Fruit fly (Drosophila melanogaster) whole organism, embryonic: ENCODE results near the gene Dap160.

ENCODE experiments used
- B-H1 ChIP-seq: fragments of 200-800 bp; sonication (Bioruptor generic); IDR thresholded peaks from 3 replicates; pipeline ENCODE4 v1.3.6; 2022; ENCODE audit warnings: missing biosample characterization, missing genetic modification characterization
- BEAF-32 ChIP-seq: fragments of 200-800 bp; sonication (Bioruptor generic); optimal IDR thresholded peaks from 3 replicates; lab custom pipeline; 2017; ENCODE audit warnings: missing biosample characterization, missing genetic modification characterization, mild to moderate bottlenecking, moderate library complexity, missing genetic modification reagents
- Blimp-1 ChIP-seq: fragments of 200-800 bp; sonication (Bioruptor generic); optimal IDR thresholded peaks from 3 replicates; lab custom pipeline; 2018; ENCODE audit warnings: missing biosample characterization, missing genetic modification characterization, mild to moderate bottlenecking, moderate library complexity, missing genetic modification reagents
- CG1024 ChIP-seq: fragments of 200-800 bp; sonication (Bioruptor generic); IDR thresholded peaks from 2 replicates; pipeline ENCODE4 v1.3.6; 2022; ENCODE audit warnings: missing biosample characterization, missing genetic modification characterization
- CG10366 ChIP-seq: fragments of 200-800 bp; sonication (Bioruptor generic); IDR thresholded peaks from 2 replicates; pipeline ENCODE4 v1.3.6; 2022; ENCODE audit warnings: missing biosample characterization, missing genetic modification characterization
- CG10543 ChIP-seq: fragments of 200-800 bp; sonication (Bioruptor generic); optimal IDR thresholded peaks from 3 replicates; lab custom pipeline; 2017; ENCODE audit warnings: missing biosample characterization, mild to moderate bottlenecking, missing genetic modification characterization, moderate library complexity
- CG10565 ChIP-seq: fragments of 200-800 bp; sonication (Bioruptor generic); optimal IDR thresholded peaks from 3 replicates; lab custom pipeline; 2016; ENCODE audit warnings: missing biosample characterization, mild to moderate bottlenecking, missing genetic modification characterization
- CG11560 ChIP-seq: fragments of 200-800 bp; sonication (Bioruptor generic); IDR thresholded peaks from 3 replicates; pipeline ENCODE4 v1.3.6; 2022; ENCODE audit warnings: missing biosample characterization, missing genetic modification characterization
- CG12299 ChIP-seq: fragments of 200-800 bp; sonication (Bioruptor generic); optimal IDR thresholded peaks from 2 replicates; lab custom pipeline; 2018; ENCODE audit warnings: missing biosample characterization, mild to moderate bottlenecking, missing genetic modification characterization
- CG13287 ChIP-seq: fragments of 200-800 bp; sonication (Bioruptor generic); IDR thresholded peaks from 2 replicates; pipeline ENCODE4 v1.3.6; 2022; ENCODE audit warnings: missing biosample characterization, missing genetic modification characterization; ENCODE audit not compliant: partially characterized antibody
- CG15514 ChIP-seq: fragments of 200-800 bp; sonication (Bioruptor generic); optimal IDR thresholded peaks from 3 replicates; lab custom pipeline; 2017; ENCODE audit warnings: missing biosample characterization, missing genetic modification characterization, mild to moderate bottlenecking, moderate library complexity, missing genetic modification reagents
- CG1602 ChIP-seq: fragments of 200-800 bp; sonication (Bioruptor generic); optimal IDR thresholded peaks from 3 replicates; lab custom pipeline; 2016; ENCODE audit warnings: missing biosample characterization, missing genetic modification characterization
- CG17802 ChIP-seq: fragments of 200-800 bp; sonication (Bioruptor generic); optimal IDR thresholded peaks from 2 replicates; lab custom pipeline; 2018; ENCODE audit warnings: missing biosample characterization, mild to moderate bottlenecking, missing genetic modification characterization, moderate library complexity
- CG18599 ChIP-seq: fragments of 200-800 bp; sonication (Bioruptor generic); optimal IDR thresholded peaks from 3 replicates; lab custom pipeline; 2017; ENCODE audit warnings: missing biosample characterization, missing genetic modification characterization, mild to moderate bottlenecking, moderate library complexity, missing genetic modification reagents
- CG2129 ChIP-seq: fragments of 200-800 bp; sonication (Bioruptor generic); IDR thresholded peaks from 2 replicates; pipeline ENCODE4 v1.3.6; 2022; ENCODE audit warnings: missing biosample characterization, missing genetic modification characterization; ENCODE audit not compliant: partially characterized antibody
- CG2202 ChIP-seq: fragments of 200-800 bp; sonication (Bioruptor generic); optimal IDR thresholded peaks from 2 replicates; lab custom pipeline; 2018; ENCODE audit warnings: missing biosample characterization, mild to moderate bottlenecking, missing genetic modification characterization
- CG2889 ChIP-seq: fragments of 200-800 bp; sonication (Bioruptor generic); IDR thresholded peaks from 3 replicates; pipeline ENCODE4 v1.3.6; 2022; ENCODE audit warnings: missing biosample characterization, missing genetic modification characterization
- CG30403 ChIP-seq: fragments of 200-800 bp; sonication (Bioruptor generic); optimal IDR thresholded peaks from 3 replicates; lab custom pipeline; 2016; ENCODE audit warnings: missing biosample characterization, missing genetic modification characterization
- CG32532 ChIP-seq: fragments of 200-800 bp; sonication (Bioruptor generic); IDR thresholded peaks from 2 replicates; pipeline ENCODE4 v1.3.6; 2022; ENCODE audit warnings: missing biosample characterization, missing genetic modification characterization
- CG33213 ChIP-seq: fragments of 200-800 bp; sonication (Bioruptor generic); optimal IDR thresholded peaks from 3 replicates; lab custom pipeline; 2016; ENCODE audit warnings: missing biosample characterization, missing genetic modification characterization
- CG4707 ChIP-seq: fragments of 200-800 bp; sonication (Bioruptor generic); optimal IDR thresholded peaks from 2 replicates; lab custom pipeline; 2018; ENCODE audit warnings: missing biosample characterization, mild to moderate bottlenecking, missing genetic modification characterization, moderate library complexity
- CG4854 ChIP-seq: fragments of 200-800 bp; sonication (Bioruptor generic); optimal IDR thresholded peaks from 2 replicates; lab custom pipeline; 2016; ENCODE audit warnings: missing biosample characterization, missing genetic modification characterization, inconsistent platforms
- CG5245 ChIP-seq: fragments of 200-800 bp; sonication (Bioruptor generic); optimal IDR thresholded peaks from 3 replicates; lab custom pipeline; 2016; ENCODE audit warnings: missing biosample characterization, missing genetic modification characterization
- CG6689 ChIP-seq: fragments of 200-800 bp; sonication (Bioruptor generic); IDR thresholded peaks from 2 replicates; pipeline ENCODE4 v1.3.6; 2022; ENCODE audit warnings: missing biosample characterization, missing genetic modification characterization
- CG7928 ChIP-seq: fragments of 200-800 bp; sonication (Bioruptor generic); optimal IDR thresholded peaks from 2 replicates; lab custom pipeline; 2017; ENCODE audit warnings: missing biosample characterization, mild to moderate bottlenecking, missing genetic modification characterization
- CG8359 ChIP-seq: fragments of 200-800 bp; sonication (Bioruptor generic); optimal IDR thresholded peaks from 2 replicates; lab custom pipeline; 2017; ENCODE audit warnings: missing biosample characterization, mild to moderate bottlenecking, missing genetic modification characterization, borderline replicate concordance
- CG8478 ChIP-seq: fragments of >200 bp; optimal IDR thresholded peaks from 2 replicates; lab custom pipeline; 2018
- CG8765 ChIP-seq: fragments of 200-800 bp; sonication (Bioruptor generic); IDR thresholded peaks from 2 replicates; pipeline ENCODE4 v1.3.6; 2022; ENCODE audit warnings: missing biosample characterization, missing genetic modification characterization
- CG9609 ChIP-seq: fragments of 200-800 bp; sonication (Bioruptor generic); optimal IDR thresholded peaks from 3 replicates; lab custom pipeline; 2016; ENCODE audit warnings: missing biosample characterization, missing genetic modification characterization
- D19A ChIP-seq: fragments of 200-800 bp; optimal IDR thresholded peaks from 3 replicates; lab custom pipeline; 2019; ENCODE audit warnings: missing biosample characterization, mild to moderate bottlenecking, missing genetic modification characterization, moderate library complexity
- Dfd ChIP-seq, 2 experiments: fragments of >200 bp; optimal IDR thresholded peaks; 2 replicates each; lab custom pipeline; 2017; ENCODE audit warnings: missing biosample characterization in 2 of 2, missing genetic modification characterization in 2 of 2
- Elba2 ChIP-seq: fragments of 200-800 bp; sonication (Bioruptor generic); optimal IDR thresholded peaks from 3 replicates; lab custom pipeline; 2016; ENCODE audit warnings: missing biosample characterization, missing genetic modification characterization
- MTF-1 ChIP-seq: fragments of 200-800 bp; sonication (Bioruptor generic); optimal IDR thresholded peaks from 2 replicates; lab custom pipeline; 2018; ENCODE audit warnings: missing biosample characterization, mild to moderate bottlenecking, missing genetic modification characterization, borderline replicate concordance
- Oli ChIP-seq: fragments of 200-800 bp; sonication (Bioruptor generic); optimal IDR thresholded peaks from 2 replicates; lab custom pipeline; 2018; ENCODE audit warnings: missing biosample characterization, mild to moderate bottlenecking, missing genetic modification characterization, moderate library complexity
- Opbp ChIP-seq: fragments of 200-800 bp; sonication (Bioruptor generic); IDR thresholded peaks from 3 replicates; pipeline ENCODE4 v1.3.6; 2022; ENCODE audit warnings: missing biosample characterization, missing genetic modification characterization; ENCODE audit not compliant: partially characterized antibody
- Optix ChIP-seq: fragments of 200-800 bp; sonication (Bioruptor generic); IDR thresholded peaks from 3 replicates; pipeline ENCODE4 v1.3.6; 2022; ENCODE audit warnings: missing biosample characterization, missing genetic modification characterization
- amos ChIP-seq: fragments of 200-800 bp; sonication (Bioruptor generic); IDR thresholded peaks from 2 replicates; pipeline ENCODE4 v1.3.6; 2022; ENCODE audit warnings: missing biosample characterization, missing genetic modification characterization; ENCODE audit not compliant: partially characterized antibody
- ase ChIP-seq: fragments of 200-800 bp; sonication (Bioruptor generic); IDR thresholded peaks from 3 replicates; pipeline ENCODE4 v1.3.6; 2022; ENCODE audit warnings: missing biosample characterization, missing genetic modification characterization
- dmrt11E ChIP-seq: fragments of 200-800 bp; sonication (Bioruptor generic); optimal IDR thresholded peaks from 3 replicates; lab custom pipeline; 2018; ENCODE audit warnings: missing biosample characterization, mild to moderate bottlenecking, missing genetic modification characterization, moderate library complexity
- emc ChIP-seq: fragments of 200-800 bp; sonication (Bioruptor generic); optimal IDR thresholded peaks from 2 replicates; lab custom pipeline; 2016; ENCODE audit warnings: missing biosample characterization, missing genetic modification characterization
- en ChIP-seq: fragments of 200-800 bp; sonication (Bioruptor generic); optimal IDR thresholded peaks from 2 replicates; lab custom pipeline; 2016; ENCODE audit warnings: missing biosample characterization, missing genetic modification characterization
- gce ChIP-seq: fragments of 200-800 bp; sonication (Bioruptor generic); IDR thresholded peaks from 3 replicates; pipeline ENCODE4 v1.3.6; 2022; ENCODE audit warnings: missing biosample characterization, missing genetic modification characterization
- gcm2 ChIP-seq: fragments of 200-800 bp; sonication (Bioruptor generic); optimal IDR thresholded peaks from 2 replicates; lab custom pipeline; 2016; ENCODE audit warnings: missing biosample characterization, missing genetic modification characterization
- p53 ChIP-seq: fragments of 200-800 bp; sonication (Bioruptor generic); optimal IDR thresholded peaks from 2 replicates; lab custom pipeline; 2016; ENCODE audit warnings: missing biosample characterization, missing genetic modification characterization
- psq ChIP-seq: fragments of 200-800 bp; sonication (Bioruptor generic); optimal IDR thresholded peaks from 2 replicates; lab custom pipeline; 2017; ENCODE audit warnings: missing biosample characterization, missing genetic modification characterization
- pzg ChIP-seq: fragments of 200-800 bp; sonication (Bioruptor generic); optimal IDR thresholded peaks from 3 replicates; lab custom pipeline; 2018; ENCODE audit warnings: missing biosample characterization, mild to moderate bottlenecking, missing genetic modification characterization, moderate library complexity
- repo ChIP-seq: fragments of 200-800 bp; sonication (Bioruptor generic); optimal IDR thresholded peaks from 2 replicates; lab custom pipeline; 2016; ENCODE audit warnings: missing biosample characterization, missing genetic modification characterization
- tll ChIP-seq, 2 experiments: fragments of 200-800 bp in 1 of 2; fragments of >200 bp in 1 of 2; sonication (Bioruptor generic) in 1 of 2; optimal IDR thresholded peaks; 2 replicates each; lab custom pipeline; 2017 to 2019; ENCODE audit warnings: missing biosample characterization in 2 of 2, missing genetic modification characterization in 2 of 2, mild to moderate bottlenecking in 1 of 2, moderate library complexity in 1 of 2
- tup ChIP-seq: fragments of 200-800 bp; sonication (Bioruptor generic); optimal IDR thresholded peaks from 2 replicates; lab custom pipeline; 2016; ENCODE audit warnings: missing biosample characterization, mild to moderate bottlenecking, missing genetic modification characterization, moderate library complexity
- wek ChIP-seq: fragments of 200-800 bp; sonication (Bioruptor generic); optimal IDR thresholded peaks from 3 replicates; lab custom pipeline; 2018; ENCODE audit warnings: missing biosample characterization, mild to moderate bottlenecking, missing genetic modification characterization, moderate library complexity
- z ChIP-seq: fragments of 200-800 bp; sonication (Bioruptor generic); IDR thresholded peaks from 3 replicates; pipeline ENCODE4 v1.3.6; 2022; ENCODE audit warnings: missing biosample characterization, missing genetic modification characterization

Gene Dap160

DNA sequence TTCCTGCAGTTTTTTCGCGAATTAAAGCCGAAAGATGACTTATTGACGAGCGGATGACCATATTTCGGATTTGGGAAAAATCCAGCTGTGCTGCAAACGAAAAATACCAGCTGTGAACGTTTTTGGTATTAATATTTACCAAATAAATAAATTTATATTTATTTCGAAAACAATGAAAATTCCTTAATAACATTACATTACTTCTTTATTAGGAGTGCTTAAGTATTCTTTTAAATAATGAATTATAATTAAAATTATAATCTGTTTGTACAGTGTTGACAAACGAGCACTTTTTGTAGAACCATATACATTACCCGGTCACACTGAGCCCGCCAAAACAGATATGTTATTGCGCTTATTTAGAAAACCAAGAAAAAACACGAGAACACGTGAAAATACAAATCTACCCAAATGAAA is 37.5 kb upstream of the Dap160 start, which contains the start of the genes bur and Mcm10 (continued):
- TF ChIP-seq Opbp (0 out of 3 replicates have a peak, but pooled peaks have one; percentile 7), CG10565 (GFP tag; lab: Kevin White, UChicago) (no peak), BEAF-32 (GFP tag; lab: Kevin White, UChicago) (peak; percentile 28), CG7928 (GFP tag; lab: Kevin White, UChicago) (no peak), Elba2 (GFP tag; lab: Kevin White, UChicago) (peak; percentile 78), gcm2 (GFP tag; lab: Kevin White, UChicago) (no peak), emc (GFP tag; lab: Kevin White, UChicago) (no peak), CG4854 (no peak), dmrt11E (tag; lab: Kevin White, UChicago) (no peak), Oli (tag; lab: Kevin White, UChicago) (no peak), CG10543 (GFP tag; lab: Kevin White, UChicago) (no peak), CG10366 (GFP tag; lab: Robert Waterston, UW) (no peak), CG17802 (no peak), CG9609 (GFP tag; lab: Kevin White, UChicago) (no peak), en (GFP tag; lab: Kevin White, UChicago) (no peak), z (GFP tag; lab: Robert Waterston, UW) (no peak), CG5245 (GFP tag; lab: Kevin White, UChicago) (no peak), psq (GFP tag; lab: Kevin White, UChicago) (no peak), CG18599 (GFP tag; lab: Kevin White, UChicago) (no peak), CG8359 (GFP tag; lab: Kevin White, UChicago) (no peak), CG32532 (no peak), CG8478 (lab: Kevin White, UChicago) (no peak), CG12299 (tag; lab: Kevin White, UChicago) (no peak), CG8765 (GFP tag; lab: Robert Waterston, UW) (no peak), tll (GFP tag; optimal IDR thresholded peaks at IDR 0.05; lab: Kevin White, UChicago) (peak in 1 of 2 experiments; percentile 97), CG30403 (peak; percentile 25), tup (GFP tag; lab: Kevin White, UChicago) (no peak), CG2889 (no peak), wek (GFP tag; lab: Kevin White, UChicago) (no peak), Blimp-1 (no peak), CG11560 (tag; lab: Robert Waterston, UW) (no peak), p53 (no peak), CG1602 (no peak), CG13287 (GFP tag; lab: Robert Waterston, UW) (no peak), CG15514 (GFP tag; lab: Kevin White, UChicago) (peak; percentile 82), CG33213 (no peak), B-H1 (GFP tag; lab: Robert Waterston, UW) (no peak), ase (GFP tag; lab: Robert Waterston, UW) (no peak), CG2129 (GFP tag; lab: Robert Waterston, UW) (no peak), amos (GFP tag; lab: Robert Waterston, UW) (no peak), D19A (tag; lab: Kevin White, UChicago) (no peak), CG6689 (GFP tag; lab: Robert Waterston, UW) (no peak), CG4707 (no peak), Dfd (GFP tag; optimal IDR thresholded peaks at IDR 0.05; lab: Kevin White, UChicago) (no peak), repo (no peak), pzg (peak; percentile 59), MTF-1 (GFP tag; lab: Kevin White, UChicago) (no peak), CG2202 (tag; lab: Kevin White, UChicago) (no peak), gce (GFP tag; lab: Robert Waterston, UW) (no peak), Optix (GFP tag; lab: Robert Waterston, UW) (no peak), CG1024 (GFP tag; lab: Robert Waterston, UW) (no peak)
